Worm (Caenorhabditis elegans) whole organism, L1 larva: Measurements from ENCODE around the gene dpr-1.

Experiments
- ama-1 ChIP-seq: fragments of 150-350 bp; optimal IDR thresholded peaks from 2 replicates; lab custom pipeline; 2014
- elt-3 ChIP-seq, 6 experiments: fragments of 150-350 bp in 1 of 6; sonication (generic microtip); optimal IDR thresholded peaks; 2 replicates each; lab custom pipeline; 2017 to 2018; ENCODE audit warnings: missing biosample characterization in 6 of 6, missing genetic modification characterization in 6 of 6, inconsistent platforms in 1 of 6
- nhr-11 ChIP-seq: fragments of 150-350 bp; optimal IDR thresholded peaks from 2 replicates; lab custom pipeline; 2014; ENCODE audit warnings: missing biosample characterization, missing genetic modification characterization
- nhr-12 ChIP-seq: sonication (generic microtip); optimal IDR thresholded peaks from 2 replicates; lab custom pipeline; 2017; ENCODE audit warnings: missing biosample characterization, missing genetic modification characterization
- nhr-28 ChIP-seq: fragments of 150-350 bp; optimal IDR thresholded peaks from 2 replicates; lab custom pipeline; 2014; ENCODE audit warnings: missing biosample characterization, missing genetic modification characterization
- nhr-77 ChIP-seq: fragments of 150-350 bp; optimal IDR thresholded peaks from 2 replicates; lab custom pipeline; 2014; ENCODE audit warnings: missing biosample characterization, missing genetic modification characterization
- sox-4 ChIP-seq: sonication (generic microtip); optimal IDR thresholded peaks from 2 replicates; lab custom pipeline; 2016; ENCODE audit warnings: missing genetic modification characterization, missing compliant biosample characterization
- zag-1 ChIP-seq: fragments of 150-350 bp; optimal IDR thresholded peaks from 2 replicates; lab custom pipeline; 2014; ENCODE audit warnings: missing biosample characterization, missing genetic modification characterization
- ztf-4 ChIP-seq: fragments of 150-350 bp; optimal IDR thresholded peaks from 2 replicates; lab custom pipeline; 2014; ENCODE audit warnings: missing biosample characterization, missing genetic modification characterization

DNA sequence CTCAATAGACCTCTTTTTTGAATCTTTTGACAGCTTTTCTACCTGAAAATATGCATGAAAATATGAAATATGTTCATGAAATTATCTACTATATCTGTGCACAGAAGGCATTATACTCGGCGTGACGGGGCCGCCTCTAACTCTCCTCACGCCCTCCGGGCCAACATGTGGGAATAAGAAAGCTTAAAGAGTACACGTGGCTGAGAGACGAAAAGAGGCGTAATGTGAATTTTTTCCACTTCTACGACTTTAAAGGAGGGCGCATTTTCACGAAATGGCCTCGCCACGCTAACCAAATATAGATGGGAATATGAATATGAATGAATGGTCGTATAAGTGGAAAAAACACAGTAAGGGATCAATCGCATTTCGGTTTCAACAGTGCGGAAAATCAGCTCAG lies 15.7 kb upstream of the dpr-1 start:
- TF ChIP-seq nhr-77 (tag; lab: Kevin White, UChicago), result no peak
- TF ChIP-seq nhr-28 (tag; lab: Kevin White, UChicago), result no peak
- TF ChIP-seq sox-4 (tag; lab: Kevin White, UChicago), result no peak
- TF ChIP-seq elt-3 (tag; optimal IDR thresholded peaks at IDR 0.05; lab: Kevin White, UChicago), result no peak
- TF ChIP-seq ztf-4 (tag; lab: Kevin White, UChicago), result no peak
- no peak for TF ChIP-seq nhr-11 (tag; lab: Kevin White, UChicago)
- no peak for TF ChIP-seq ama-1 (lab: Kevin White, UChicago)
- TF ChIP-seq zag-1 (tag; lab: Kevin White, UChicago), result no peak
- no peak for TF ChIP-seq nhr-12
